Fruit fly (Drosophila melanogaster): Measurements from ENCODE around the gene ImpE3.
"Not testable (repeated sequence)": the region's sequence is repeated elsewhere in the genome, so short reads cannot be mapped to it uniquely, and the experiment has no call there.

The ImpE3 gene

DNA sequence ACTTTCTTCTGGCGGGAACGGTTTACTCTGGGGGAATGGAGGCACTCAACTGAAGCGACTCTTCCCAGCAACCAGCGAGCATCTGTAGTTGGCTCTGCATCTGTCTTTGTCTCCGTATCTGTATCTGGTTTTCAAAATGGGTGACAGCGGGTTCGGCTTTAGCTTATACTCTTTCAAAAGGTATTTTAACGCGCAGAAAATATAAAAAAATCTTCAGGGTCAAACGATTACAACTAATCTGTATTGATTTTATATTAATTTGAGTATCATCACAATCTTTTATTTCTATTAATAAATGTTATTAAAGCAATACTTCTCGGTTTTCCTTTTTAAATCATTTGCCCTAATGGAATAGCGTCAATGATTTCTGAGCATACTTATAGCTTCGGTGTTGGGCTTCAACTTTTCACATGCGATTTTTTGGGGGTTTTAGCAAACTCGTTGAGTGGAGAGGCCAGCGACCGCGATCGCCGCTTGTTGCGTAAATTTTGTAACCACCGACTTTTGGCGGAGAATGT lies at the start of gene ImpE3:
Gene ImpE3 (minus strand): TSS at position 51 of the 518 bp plus-strand sequence.
- TF ChIP-seq CG8478 (optimal IDR thresholded peaks at IDR 0.05), result no peak
- TF ChIP-seq CTCF (optimal IDR thresholded peaks at IDR 0.05), result no peak

DNA sequence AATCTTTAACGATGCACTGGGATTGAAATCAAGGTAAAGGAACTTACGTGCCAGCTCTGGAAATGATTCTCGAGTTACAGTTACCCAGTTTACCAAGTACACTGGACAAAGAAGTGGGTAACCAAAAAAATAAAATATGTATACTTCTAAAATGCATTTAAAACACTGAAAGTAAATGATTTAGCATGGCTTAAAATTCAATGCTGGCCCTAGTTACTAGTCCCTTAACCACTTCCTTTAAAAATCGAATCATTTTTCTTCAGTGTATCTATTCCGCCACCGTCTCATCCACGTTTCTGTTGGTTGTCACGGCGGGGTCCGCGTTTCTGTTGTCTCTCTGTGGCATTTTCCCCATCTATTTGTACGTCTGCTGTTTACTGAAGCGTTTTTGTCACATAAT lies 43.3 kb upstream of the ImpE3 start:
- TF ChIP-seq CTCF (optimal IDR thresholded peaks at IDR 0.05) (no peak), CG8478 (optimal IDR thresholded peaks at IDR 0.05) (no peak)

DNA sequence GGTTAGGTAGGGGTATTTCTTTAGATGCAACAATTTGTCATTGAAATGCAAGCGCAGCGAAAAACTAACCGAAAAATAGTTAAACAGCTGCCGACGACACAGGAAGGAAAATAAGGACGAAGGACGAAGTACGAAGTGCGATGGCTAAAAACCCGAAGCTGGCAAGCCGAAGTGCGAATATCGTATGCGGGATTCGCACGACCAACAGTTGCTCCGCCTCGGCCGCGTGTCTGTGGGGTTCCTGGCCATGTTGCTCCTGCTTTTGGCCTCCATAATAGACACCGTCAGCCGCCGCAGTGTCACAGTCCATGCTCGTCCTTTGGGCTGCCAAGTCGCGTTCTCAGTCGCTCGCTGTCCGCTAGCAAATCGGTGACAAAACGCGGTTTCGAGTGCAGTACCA lies 29.6 kb upstream of the ImpE3 start, which contains the start of gene mAChR-B:
Gene mAChR-B (plus strand): TSS at position 301 of the 400 bp plus-strand sequence.
- TF ChIP-seq CTCF (optimal IDR thresholded peaks at IDR 0.05) (no peak), CG8478 (optimal IDR thresholded peaks at IDR 0.05) (no peak)

DNA sequence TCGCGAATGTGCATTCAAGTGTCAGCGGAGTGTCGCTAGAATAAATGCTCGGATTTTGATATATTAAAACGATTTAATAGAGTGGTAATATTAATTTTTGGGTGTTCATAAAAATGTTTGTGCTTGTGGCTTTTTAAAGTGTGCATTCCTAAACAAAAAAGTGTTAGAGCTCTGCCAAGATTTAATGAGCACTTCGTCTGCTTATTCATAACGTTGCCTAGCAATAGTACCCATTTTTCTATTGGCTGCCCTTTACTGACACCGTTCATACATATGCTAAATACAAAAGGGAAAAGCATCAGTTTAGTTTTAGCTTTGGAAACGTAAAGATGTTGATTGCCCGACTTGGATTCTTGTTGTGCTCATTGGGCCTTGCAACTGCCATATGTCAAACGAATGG lies 20.0 kb upstream of the ImpE3 start, which contains the start of gene CG43061:
Gene CG43061 (plus strand): TSS at position 301 of the 400 bp plus-strand sequence.
- TF ChIP-seq CTCF, CG8478 (optimal IDR thresholded peaks at IDR 0.05): not testable (repeated sequence)

DNA sequence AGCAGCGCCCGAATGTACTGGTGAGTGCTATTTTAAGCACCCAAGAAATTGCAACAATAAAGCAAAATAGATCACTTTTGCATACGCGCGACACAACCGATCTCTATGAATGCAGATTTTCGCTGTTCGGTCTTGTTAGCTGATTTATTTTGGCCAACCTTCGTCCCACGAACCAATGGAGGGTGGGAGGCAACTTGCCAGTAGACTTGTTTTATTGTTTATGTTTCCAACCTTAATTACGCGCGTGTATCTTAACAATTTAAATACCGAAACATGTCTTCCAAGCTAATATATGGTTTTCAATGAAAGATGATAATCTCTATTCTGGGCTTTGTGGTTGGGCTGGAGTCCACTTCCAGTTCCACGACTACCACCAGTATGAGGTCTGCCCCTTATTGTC lies 19.5 kb upstream of the ImpE3 start, which contains the start of gene CG43618:
Gene CG43618 (plus strand): TSS at position 301 of the 400 bp plus-strand sequence.
- not testable (repeated sequence) for TF ChIP-seq CG8478, CTCF (optimal IDR thresholded peaks at IDR 0.05)

DNA sequence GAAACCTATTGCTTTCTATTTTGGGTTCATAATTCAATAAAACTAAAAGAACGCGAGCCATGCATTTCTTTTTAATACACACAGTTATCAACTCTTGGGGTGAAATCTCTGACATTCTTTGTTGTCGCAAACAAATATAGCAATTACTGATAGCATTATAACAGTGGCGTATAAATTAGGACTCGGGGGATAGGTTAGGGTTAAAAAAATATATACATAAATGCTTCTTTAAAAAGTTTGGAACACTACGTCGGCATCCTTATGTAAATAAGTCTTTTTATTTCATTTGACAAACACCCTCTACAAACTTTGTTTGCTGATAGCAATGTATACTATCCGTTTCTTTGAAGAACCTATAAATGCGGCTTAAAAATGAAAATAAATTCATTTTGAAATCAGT lies 11.5 kb upstream of the ImpE3 start, which contains the start of gene CG43060:
Gene CG43060 (plus strand): TSS at position 382 of the 400 bp plus-strand sequence.
- TF ChIP-seq CG8478 (optimal IDR thresholded peaks at IDR 0.05) (no peak), CTCF (optimal IDR thresholded peaks at IDR 0.05) (no peak)

DNA sequence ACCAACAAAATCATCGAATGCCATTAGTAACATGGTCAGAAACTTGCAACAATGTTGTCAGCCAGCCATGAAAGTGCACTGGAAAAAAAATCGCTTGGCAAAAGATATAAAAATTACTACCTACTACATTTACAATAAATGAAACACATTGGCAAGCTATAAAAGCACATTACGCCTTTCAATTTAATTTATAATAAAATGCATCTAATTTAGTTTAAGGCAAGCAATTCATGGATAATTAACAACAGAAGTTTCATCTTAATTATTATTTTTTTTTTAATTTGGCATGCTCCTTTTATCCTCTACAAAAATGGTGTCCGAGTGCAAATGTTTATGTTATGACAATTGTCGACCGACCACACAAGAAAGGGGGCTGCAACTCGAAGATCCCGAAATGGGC lies 9.6 kb upstream of the ImpE3 start:
- TF ChIP-seq CG8478 (optimal IDR thresholded peaks at IDR 0.05), result no peak
- TF ChIP-seq CTCF (optimal IDR thresholded peaks at IDR 0.05), result no peak

DNA sequence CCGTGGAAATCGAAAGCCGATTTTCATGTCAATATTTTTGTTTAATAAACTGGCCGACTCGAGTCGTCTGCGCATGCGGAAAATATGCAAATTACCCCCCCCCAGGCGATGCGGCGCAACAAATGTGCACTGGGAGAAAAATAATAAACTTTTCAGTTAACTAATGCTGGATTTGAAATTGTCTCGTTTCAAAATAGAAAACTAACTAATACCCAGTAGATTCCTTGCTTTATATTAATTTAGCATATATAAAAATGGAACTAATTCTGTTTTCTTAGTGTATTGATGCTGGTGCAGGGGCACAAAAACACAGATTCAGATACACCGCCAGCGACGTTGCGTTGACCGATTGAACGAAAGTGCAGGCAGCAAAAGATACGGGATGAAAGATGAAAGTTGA lies 8.6 kb upstream of the ImpE3 start:
- TF ChIP-seq CTCF (optimal IDR thresholded peaks at IDR 0.05), result no peak
- TF ChIP-seq CG8478 (optimal IDR thresholded peaks at IDR 0.05), result no peak

DNA sequence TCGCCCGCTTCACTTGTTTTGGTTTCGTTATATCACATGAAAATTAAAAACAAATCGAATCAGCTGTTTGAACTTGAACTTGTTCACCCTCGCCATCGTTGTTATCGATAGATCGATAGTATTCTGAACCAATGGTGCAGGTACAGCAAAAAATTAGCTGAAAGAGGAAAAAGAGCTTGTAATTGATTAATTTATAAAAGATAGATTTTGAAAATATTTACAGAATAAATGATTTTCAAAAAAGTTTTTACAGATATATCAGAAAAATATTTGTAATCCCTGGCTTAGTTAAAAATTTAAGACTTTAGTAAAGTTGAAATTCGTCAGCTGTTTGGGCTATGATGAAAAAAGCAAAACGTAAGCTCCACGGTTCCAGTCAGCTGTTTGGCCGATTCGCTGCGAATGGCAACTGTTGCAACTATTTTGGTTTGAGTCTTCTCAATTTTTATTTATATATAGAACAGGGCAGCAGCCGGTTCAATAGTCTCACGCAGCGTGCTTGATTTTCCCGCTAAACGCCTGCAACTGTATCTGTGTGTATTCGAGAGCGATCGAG lies 3.7 kb upstream of the ImpE3 start, which contains the start of the genes CG11035 and unc-45:
Gene CG11035 (minus strand): TSS at position 87 of the 556 bp plus-strand sequence.
Gene unc-45 (plus strand): TSS at position 379 of the 556 bp plus-strand sequence.
- no peak for TF ChIP-seq CG8478 (optimal IDR thresholded peaks at IDR 0.05)
- TF ChIP-seq CTCF (optimal IDR thresholded peaks at IDR 0.05), result no peak

DNA sequence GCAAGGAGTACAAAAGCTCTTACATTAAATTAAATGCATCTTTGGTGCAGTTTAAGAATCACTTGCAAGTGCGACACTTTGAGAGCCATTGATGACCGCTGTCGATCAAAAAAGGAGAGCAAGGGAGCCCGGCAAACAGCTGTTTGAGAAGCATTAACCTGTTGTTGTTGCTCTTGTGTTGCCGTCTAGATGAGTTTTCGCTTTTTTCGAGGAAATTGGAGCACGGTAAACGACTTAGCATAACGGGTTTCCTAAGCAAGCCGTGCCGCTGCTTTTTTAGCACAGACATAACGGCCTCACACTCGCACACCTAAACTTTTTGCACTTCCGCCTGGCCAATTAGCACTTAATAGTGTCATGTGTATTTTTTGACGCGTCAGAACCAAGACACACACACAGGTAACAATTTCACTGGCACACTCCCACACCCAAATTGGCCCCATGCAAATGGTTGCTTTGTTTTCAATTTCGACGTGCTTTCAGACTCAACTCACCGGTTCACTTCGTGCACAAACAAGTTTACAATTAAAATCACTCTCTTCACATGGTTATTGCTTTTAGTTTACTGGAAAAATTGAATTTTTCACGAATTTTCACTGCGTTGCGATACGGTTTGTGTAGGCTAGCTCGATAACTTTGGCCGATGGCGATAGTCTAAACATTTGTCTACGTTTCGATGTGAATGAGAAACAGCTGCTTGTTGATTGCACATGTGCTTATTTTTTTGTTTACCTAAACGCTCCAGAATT lies 979 bp upstream of the ImpE3 start, which contains the start of the genes CG10903 and CG2747:
Gene CG10903 (plus strand): TSS at position 261 of the 749 bp plus-strand sequence.
Gene CG2747 (minus strand): TSS at position 640 of the 749 bp plus-strand sequence.
- no peak for TF ChIP-seq CG8478 (optimal IDR thresholded peaks at IDR 0.05)
- TF ChIP-seq CTCF (optimal IDR thresholded peaks at IDR 0.05), result no peak

DNA sequence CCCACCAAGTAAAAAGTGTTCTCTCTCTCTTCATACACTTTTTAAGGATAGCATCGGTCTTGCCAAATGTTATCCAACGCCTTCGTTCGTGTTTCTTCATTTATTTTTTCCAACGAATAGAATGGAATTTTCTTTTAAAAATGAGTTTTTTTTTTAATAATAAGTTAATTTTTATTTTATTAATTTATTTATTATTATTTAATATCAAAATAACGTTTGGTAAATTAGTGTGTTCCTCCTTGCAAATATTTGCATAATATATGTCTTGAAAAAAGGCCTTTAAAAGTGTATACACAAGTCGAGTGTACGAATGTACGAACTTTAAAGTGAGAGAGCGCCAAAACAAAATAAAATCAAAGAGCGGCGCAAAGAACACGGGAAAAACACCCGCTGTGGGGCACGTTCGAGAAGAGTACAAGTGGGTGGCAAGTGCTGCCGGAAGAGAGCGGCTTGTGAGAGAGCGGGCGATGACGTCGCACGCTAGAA lies 2.1 kb downstream of the ImpE3 start:
- no peak for TF ChIP-seq CG8478 (optimal IDR thresholded peaks at IDR 0.05)
- TF ChIP-seq CTCF (optimal IDR thresholded peaks at IDR 0.05), result no peak

DNA sequence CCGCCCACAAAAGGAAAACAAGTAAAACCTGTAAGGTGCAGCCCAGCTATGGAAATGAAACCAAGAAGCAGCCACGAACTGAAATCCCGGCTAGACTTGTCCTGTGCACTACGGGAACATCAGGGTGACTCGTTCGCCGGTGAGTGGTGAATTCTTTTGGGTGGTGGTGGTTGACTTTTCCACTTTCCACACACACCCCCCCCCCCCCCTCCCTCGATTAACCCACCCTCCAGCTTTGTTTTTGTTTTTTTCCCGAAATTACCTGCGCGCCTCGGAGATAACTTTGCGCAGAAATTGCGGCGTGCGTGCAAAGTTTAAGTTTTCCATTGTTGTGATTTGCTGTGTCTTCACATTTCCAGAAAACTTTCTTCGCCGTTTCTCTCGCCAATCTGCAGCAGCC lies 2.8 kb downstream of the ImpE3 start:
- no peak for TF ChIP-seq CTCF (optimal IDR thresholded peaks at IDR 0.05)
- TF ChIP-seq CG8478 (optimal IDR thresholded peaks at IDR 0.05), result no peak

DNA sequence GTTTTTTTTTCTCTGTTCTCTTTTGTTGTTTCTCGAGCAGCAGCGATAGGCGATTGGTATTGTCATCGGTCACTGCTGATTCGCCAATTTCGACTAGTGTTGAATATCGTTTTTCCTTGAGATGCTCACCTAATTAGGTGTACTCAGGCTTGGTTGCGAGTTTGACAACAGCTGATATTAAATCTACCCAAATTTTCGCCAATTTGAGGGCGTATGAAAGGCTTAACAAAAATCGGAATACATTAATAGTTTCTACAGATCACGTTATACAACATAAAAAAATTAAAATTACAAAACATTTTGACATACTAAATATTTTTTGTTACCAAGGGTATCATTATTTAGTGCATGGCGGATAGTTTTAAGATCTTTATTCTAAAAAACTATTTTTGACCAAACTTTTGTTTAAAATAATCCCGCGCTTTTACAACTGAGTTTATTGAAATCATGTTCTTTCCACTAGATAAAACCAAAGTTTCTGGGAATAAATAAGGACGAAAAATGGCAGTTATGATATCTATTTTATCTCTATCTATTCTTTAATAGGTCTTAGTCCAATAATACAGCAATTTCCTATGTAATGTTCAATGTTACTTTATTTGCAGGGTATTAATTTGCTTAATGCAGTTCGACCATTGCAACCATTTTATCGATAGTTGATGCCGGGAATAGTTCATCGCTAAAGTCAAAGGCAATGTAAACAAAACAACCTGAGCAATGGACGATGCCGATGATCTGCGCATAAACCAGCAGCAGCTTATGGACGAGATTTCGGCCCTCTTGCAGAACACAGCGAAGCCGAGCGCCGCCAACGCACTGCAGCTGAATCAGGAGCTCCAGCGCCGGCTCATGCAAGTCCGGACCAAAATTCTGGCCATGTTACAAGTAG lies 16.0 kb downstream of the ImpE3 start, which contains the start of the genes CG10435 and Pbp95:
Gene CG10435 (minus strand): TSS at position 81 of the 889 bp plus-strand sequence.
Gene Pbp95 (plus strand): TSS at position 671 of the 889 bp plus-strand sequence.
- TF ChIP-seq CG8478 (optimal IDR thresholded peaks at IDR 0.05) (no peak), CTCF (optimal IDR thresholded peaks at IDR 0.05) (no peak)

DNA sequence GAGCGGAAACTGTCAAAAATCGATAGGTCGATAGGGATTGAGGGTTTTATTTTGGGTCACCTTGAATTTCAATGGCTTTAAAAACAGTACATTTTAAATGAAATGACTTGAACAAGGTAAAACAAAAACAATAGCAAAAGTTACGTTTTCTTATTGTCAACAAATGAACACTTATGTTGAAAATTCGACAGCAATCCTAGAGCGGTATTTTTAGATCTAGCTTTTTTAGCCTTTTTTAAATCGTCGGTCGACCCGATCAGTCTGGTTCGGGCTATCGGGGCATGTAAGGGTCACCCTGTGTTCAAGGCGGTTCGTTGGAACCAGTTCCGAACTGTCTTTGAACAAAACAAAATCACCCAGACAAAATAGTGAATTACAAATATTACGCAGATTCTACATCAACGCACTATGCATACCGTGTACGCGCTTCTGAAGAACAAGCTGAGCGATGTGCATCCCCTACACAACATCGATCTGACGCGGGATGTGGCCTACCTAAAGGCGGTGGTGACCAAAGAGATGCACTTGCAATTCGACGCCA lies 20.2 kb downstream of the ImpE3 start, which contains the start of the genes CG11052 and CG3223:
Gene CG11052 (minus strand): TSS at position 218 of the 541 bp plus-strand sequence.
Gene CG3223 (plus strand): TSS at position 321 of the 541 bp plus-strand sequence.
- no peak for TF ChIP-seq CG8478 (optimal IDR thresholded peaks at IDR 0.05)
- no peak for TF ChIP-seq CTCF (optimal IDR thresholded peaks at IDR 0.05)
